Worm (Caenorhabditis elegans) whole organism, mixed stage, embryonic: ENCODE measurements around the gene srh-37.

Source experiments
- bed-3 ChIP-seq: fragments of 200-800 bp; sonication (Bioruptor generic); optimal IDR thresholded peaks from 3 replicates; lab custom pipeline; 2018; ENCODE audit warnings: mild to moderate bottlenecking, missing genetic modification characterization, moderate library complexity, missing compliant biosample characterization
- ceh-83 ChIP-seq: fragments of 200-800 bp; sonication (Bioruptor generic); optimal IDR thresholded peaks from 2 replicates; lab custom pipeline; 2018; ENCODE audit warnings: mild to moderate bottlenecking, missing genetic modification characterization, missing compliant biosample characterization
- elt-1 ChIP-seq: sonication (generic microtip); optimal IDR thresholded peaks from 2 replicates; lab custom pipeline; 2017; ENCODE audit warnings: missing genetic modification characterization, mild to moderate bottlenecking, missing compliant biosample characterization, antibody characterized with exemption, moderate library complexity, borderline replicate concordance; ENCODE audit not compliant: insufficient read depth
- ham-2 ChIP-seq: fragments of 200-800 bp; sonication (Bioruptor generic); optimal IDR thresholded peaks from 2 replicates; lab custom pipeline; 2018; ENCODE audit warnings: mild to moderate bottlenecking, missing genetic modification characterization, missing compliant biosample characterization
- hlh-1 ChIP-seq: fragments of 150-350 bp; optimal IDR thresholded peaks from 2 replicates; lab custom pipeline; 2014; ENCODE audit warnings: missing biosample characterization, missing genetic modification reagents, missing genetic modification characterization
- nhr-237 ChIP-seq: fragments of 150-350 bp; optimal IDR thresholded peaks from 2 replicates; lab custom pipeline; 2014; ENCODE audit warnings: missing biosample characterization, missing genetic modification characterization
- nhr-28 ChIP-seq: fragments of 150-350 bp; optimal IDR thresholded peaks from 2 replicates; lab custom pipeline; 2014; ENCODE audit warnings: missing biosample characterization, missing genetic modification characterization
- nhr-76 ChIP-seq: sonication (generic microtip); optimal IDR thresholded peaks from 2 replicates; lab custom pipeline; 2017; ENCODE audit warnings: missing biosample characterization, missing genetic modification characterization
- pha-4 ChIP-seq: fragments of 150-350 bp; optimal IDR thresholded peaks from 2 replicates; lab custom pipeline; 2018; ENCODE audit warnings: missing biosample characterization, missing genetic modification reagents, missing genetic modification characterization
- sptf-1 ChIP-seq: sonication (generic microtip); optimal IDR thresholded peaks from 2 replicates; lab custom pipeline; 2017; ENCODE audit warnings: mild to moderate bottlenecking, missing genetic modification characterization, moderate library complexity, missing compliant biosample characterization
- unc-62 ChIP-seq: fragments of 150-350 bp; optimal IDR thresholded peaks from 2 replicates; lab custom pipeline; 2014; ENCODE audit warnings: missing biosample characterization, missing genetic modification reagents, missing genetic modification characterization

- no peak for TF ChIP-seq pha-4 (tag; lab: Kevin White, UChicago)
- TF ChIP-seq nhr-76 (tag; lab: Kevin White, UChicago) = no peak
- no peak for TF ChIP-seq nhr-28 (tag; lab: Kevin White, UChicago)
- TF ChIP-seq nhr-237 (tag; lab: Kevin White, UChicago) = no peak
- TF ChIP-seq bed-3 = no peak
- peak; percentile 3 for TF ChIP-seq elt-1
- TF ChIP-seq unc-62 (GFP tag; lab: Kevin White, UChicago) = no peak
- TF ChIP-seq sptf-1 (tag; lab: Kevin White, UChicago) = no peak
- TF ChIP-seq ham-2 (GFP tag; lab: Kevin White, UChicago) = no peak
- no peak for TF ChIP-seq hlh-1 (tag; lab: Kevin White, UChicago)
- TF ChIP-seq ceh-83 (GFP tag; lab: Kevin White, UChicago) = no peak
These were observed 21.9 kb upstream of the srh-37 start, which contains the start of gene nhr-132 for ce11 chrV:534176-534575.
